Fruit fly (Drosophila melanogaster) whole organism, embryonic: ENCODE results near the gene Bub1.

ENCODE experiments used
- Aef1 ChIP-seq: fragments of 200-800 bp; sonication (Bioruptor generic); IDR thresholded peaks from 3 replicates; pipeline ENCODE4 v1.3.6; 2022; ENCODE audit warnings: missing biosample characterization, missing genetic modification characterization
- Awh ChIP-seq: fragments of 200-800 bp; sonication (Bioruptor generic); IDR thresholded peaks from 2 replicates; pipeline ENCODE4, ENCODE4 v1.3.6; 2022; ENCODE audit warnings: missing biosample characterization, missing genetic modification characterization
- CG10209 ChIP-seq: fragments of 200-800 bp; sonication (Bioruptor generic); optimal IDR thresholded peaks from 3 replicates; lab custom pipeline; 2017; ENCODE audit warnings: missing biosample characterization, mild to moderate bottlenecking, missing genetic modification characterization, missing genetic modification reagents
- CG10462 ChIP-seq: fragments of 200-800 bp; sonication (Bioruptor generic); optimal IDR thresholded peaks from 2 replicates; lab custom pipeline; 2016; ENCODE audit warnings: missing biosample characterization, missing genetic modification characterization
- CG11093 ChIP-seq: fragments of 200-800 bp; sonication (Bioruptor generic); IDR thresholded peaks from 3 replicates; pipeline ENCODE4 v1.3.6; 2022; ENCODE audit warnings: missing biosample characterization, missing genetic modification characterization
- CG11398 ChIP-seq: fragments of 200-800 bp; sonication (Bioruptor generic); optimal IDR thresholded peaks from 2 replicates; lab custom pipeline; 2016; ENCODE audit warnings: missing biosample characterization, missing genetic modification characterization
- CG11723 ChIP-seq: fragments of 200-800 bp; sonication (Bioruptor generic); optimal IDR thresholded peaks from 2 replicates; lab custom pipeline; 2017; ENCODE audit warnings: missing biosample characterization, mild to moderate bottlenecking, missing genetic modification characterization
- CG12236 ChIP-seq: fragments of 200-800 bp; sonication (Bioruptor generic); optimal IDR thresholded peaks from 2 replicates; lab custom pipeline; 2016; ENCODE audit warnings: missing biosample characterization, missing genetic modification characterization
- CG12659 ChIP-seq: fragments of 200-800 bp; sonication (Bioruptor generic); optimal IDR thresholded peaks from 3 replicates; lab custom pipeline; 2017; ENCODE audit warnings: mild to moderate bottlenecking, missing biosample characterization, missing genetic modification reagents, missing genetic modification characterization
- CG13624 ChIP-seq: fragments of 200-800 bp; sonication (Bioruptor generic); optimal IDR thresholded peaks from 2 replicates; lab custom pipeline; 2016; ENCODE audit warnings: missing biosample characterization, missing genetic modification characterization
- CG14710 ChIP-seq: fragments of 200-800 bp; sonication (Bioruptor generic); optimal IDR thresholded peaks from 3 replicates; lab custom pipeline; 2019; ENCODE audit warnings: missing biosample characterization, mild to moderate bottlenecking, missing genetic modification characterization, moderate library complexity
- CG15011 ChIP-seq: fragments of 200-800 bp; sonication (Bioruptor generic); optimal IDR thresholded peaks from 3 replicates; lab custom pipeline; 2018; ENCODE audit warnings: missing biosample characterization, mild to moderate bottlenecking, missing genetic modification characterization
- CG15601 ChIP-seq: fragments of 200-800 bp; sonication (Bioruptor generic); optimal IDR thresholded peaks from 3 replicates; lab custom pipeline; 2019; ENCODE audit warnings: missing biosample characterization, mild to moderate bottlenecking, missing genetic modification characterization, moderate library complexity
- CG16863 ChIP-seq: fragments of 200-800 bp; sonication (Bioruptor generic); optimal IDR thresholded peaks from 3 replicates; lab custom pipeline; 2016; ENCODE audit warnings: missing biosample characterization, missing genetic modification characterization
- CG17568 ChIP-seq: fragments of 200-800 bp; sonication (Bioruptor generic); optimal IDR thresholded peaks from 2 replicates; lab custom pipeline; 2018; ENCODE audit warnings: missing biosample characterization, mild to moderate bottlenecking, missing genetic modification characterization, moderate library complexity
- CG31441 ChIP-seq: fragments of 200-800 bp; sonication (Bioruptor generic); IDR thresholded peaks from 2 replicates; pipeline ENCODE4 v1.3.6; 2022; ENCODE audit warnings: missing biosample characterization, missing genetic modification characterization
- CG4282 ChIP-seq: fragments of 200-800 bp; sonication (Bioruptor generic); optimal IDR thresholded peaks from 2 replicates; lab custom pipeline; 2016; ENCODE audit warnings: missing biosample characterization, missing genetic modification characterization
- CG6272 ChIP-seq: fragments of 200-800 bp; sonication (Bioruptor generic); IDR thresholded peaks from 2 replicates; pipeline ENCODE4 v1.3.6; 2022; ENCODE audit warnings: missing biosample characterization, missing genetic modification characterization
- CG8290 ChIP-seq, 3 experiments: fragments of 200-800 bp; sonication (Bioruptor generic); optimal IDR thresholded peaks; 2 replicates each; lab custom pipeline; 2016 to 2019; ENCODE audit warnings: missing biosample characterization in 3 of 3, missing genetic modification characterization in 3 of 3, mild to moderate bottlenecking in 2 of 3, moderate library complexity in 1 of 3
- CoRest ChIP-seq: fragments of 200-800 bp; sonication (Bioruptor generic); optimal IDR thresholded peaks from 3 replicates; lab custom pipeline; 2018; ENCODE audit warnings: missing biosample characterization, mild to moderate bottlenecking, missing genetic modification characterization, moderate library complexity
- Dip2 ChIP-seq: fragments of 200-800 bp; sonication (Bioruptor generic); IDR thresholded peaks from 2 replicates; pipeline ENCODE4 v1.3.6; 2022; ENCODE audit warnings: missing biosample characterization, missing genetic modification characterization
- Doc3 ChIP-seq: fragments of 200-800 bp; sonication (Bioruptor generic); IDR thresholded peaks from 3 replicates; pipeline ENCODE4 v1.3.6; 2022; ENCODE audit warnings: missing biosample characterization, missing genetic modification characterization; ENCODE audit not compliant: partially characterized antibody
- Ets65A ChIP-seq: fragments of 200-800 bp; sonication (Bioruptor generic); peaks from one replicate; lab custom pipeline; 2016; ENCODE audit warnings: missing biosample characterization, missing genetic modification characterization
- Gug ChIP-seq: fragments of 200-800 bp; sonication (Bioruptor generic); IDR thresholded peaks from 4 replicates; pipeline ENCODE4 v1.3.6; 2022; ENCODE audit warnings: missing biosample characterization, missing genetic modification characterization
- H15 ChIP-seq: fragments of 200-800 bp; sonication (Bioruptor generic); IDR thresholded peaks from 3 replicates; pipeline ENCODE4 v1.3.6; 2022; ENCODE audit warnings: missing biosample characterization, missing genetic modification characterization
- HHEX ChIP-seq: fragments of 200-800 bp; sonication (Bioruptor generic); optimal IDR thresholded peaks from 3 replicates; lab custom pipeline; 2017; ENCODE audit warnings: missing biosample characterization, mild to moderate bottlenecking, missing genetic modification characterization, missing genetic modification reagents
- HLH4C ChIP-seq: fragments of 200-800 bp; sonication (Bioruptor generic); IDR thresholded peaks from 3 replicates; pipeline ENCODE4 v1.3.6; 2022; ENCODE audit warnings: missing biosample characterization, missing genetic modification characterization; ENCODE audit not compliant: partially characterized antibody
- HLHmδ ChIP-seq: fragments of 200-800 bp; sonication (Bioruptor generic); optimal IDR thresholded peaks from 2 replicates; lab custom pipeline; 2018; ENCODE audit warnings: missing biosample characterization, mild to moderate bottlenecking, missing genetic modification characterization, moderate library complexity
- HmgD ChIP-seq: fragments of 200-800 bp; sonication (Bioruptor generic); optimal IDR thresholded peaks from 3 replicates; lab custom pipeline; 2016; ENCODE audit warnings: missing biosample characterization, missing genetic modification characterization
- Hr51 ChIP-seq, 2 experiments: fragments of 200-800 bp; sonication (Bioruptor generic); optimal IDR thresholded peaks; 2 replicates in 1 of 2; 3 replicates in 1 of 2; lab custom pipeline; 2016 to 2018; ENCODE audit warnings: missing biosample characterization in 2 of 2, missing genetic modification characterization in 2 of 2, mild to moderate bottlenecking in 1 of 2, moderate library complexity in 1 of 2
- Kr ChIP-seq: fragments of 200-800 bp; sonication (Bioruptor generic); optimal IDR thresholded peaks from 2 replicates; lab custom pipeline; 2017; ENCODE audit warnings: missing biosample characterization, mild to moderate bottlenecking, missing genetic modification characterization
- Mes4 ChIP-seq: fragments of 200-800 bp; sonication (Bioruptor generic); optimal IDR thresholded peaks from 2 replicates; lab custom pipeline; 2016; ENCODE audit warnings: missing biosample characterization, missing genetic modification characterization
- Spps ChIP-seq: fragments of 200-800 bp; sonication (Bioruptor generic); optimal IDR thresholded peaks from 2 replicates; lab custom pipeline; 2018; ENCODE audit warnings: missing biosample characterization, mild to moderate bottlenecking, missing genetic modification characterization
- YL-1 ChIP-seq: fragments of 200-800 bp; sonication (Bioruptor generic); optimal IDR thresholded peaks from 3 replicates; lab custom pipeline; 2017; ENCODE audit warnings: missing biosample characterization, mild to moderate bottlenecking, missing genetic modification characterization
- aop ChIP-seq: fragments of 200-800 bp; sonication (Bioruptor generic); IDR thresholded peaks from 2 replicates; pipeline ENCODE4 v1.3.6; 2022; ENCODE audit warnings: missing biosample characterization, missing genetic modification characterization
- cas ChIP-seq: fragments of 200-800 bp; sonication (Bioruptor generic); IDR thresholded peaks from 2 replicates; pipeline ENCODE4 v1.3.6; 2022; ENCODE audit warnings: missing biosample characterization, missing genetic modification characterization
- cwo ChIP-seq: fragments of 200-800 bp; sonication (Bioruptor generic); optimal IDR thresholded peaks from 3 replicates; lab custom pipeline; 2017; ENCODE audit warnings: missing biosample characterization, missing genetic modification characterization, mild to moderate bottlenecking, moderate library complexity, missing genetic modification reagents
- dmrt11E ChIP-seq: fragments of 200-800 bp; sonication (Bioruptor generic); optimal IDR thresholded peaks from 3 replicates; lab custom pipeline; 2018; ENCODE audit warnings: missing biosample characterization, mild to moderate bottlenecking, missing genetic modification characterization, moderate library complexity
- dpn ChIP-seq, 2 experiments: fragments of 200-800 bp; sonication (Bioruptor generic); optimal IDR thresholded peaks; 3 replicates each; lab custom pipeline; 2016; ENCODE audit warnings: missing biosample characterization in 2 of 2, missing genetic modification characterization in 2 of 2
- esg ChIP-seq: fragments of 200-800 bp; sonication (Bioruptor generic); conservative IDR thresholded peaks from 2 replicates; pipeline ENCODE4 v1.3.6; 2022; ENCODE audit warnings: missing biosample characterization, missing genetic modification characterization
- exex ChIP-seq: fragments of 200-800 bp; sonication (Bioruptor generic); optimal IDR thresholded peaks from 4 replicates; lab custom pipeline; 2018; ENCODE audit warnings: missing biosample characterization, mild to moderate bottlenecking, missing genetic modification characterization, moderate library complexity
- gce ChIP-seq: fragments of 200-800 bp; sonication (Bioruptor generic); IDR thresholded peaks from 3 replicates; pipeline ENCODE4 v1.3.6; 2022; ENCODE audit warnings: missing biosample characterization, missing genetic modification characterization
- gem ChIP-seq: fragments of 200-800 bp; sonication (Bioruptor generic); optimal IDR thresholded peaks from 2 replicates; lab custom pipeline; 2019; ENCODE audit warnings: missing biosample characterization, mild to moderate bottlenecking, missing genetic modification characterization, moderate library complexity
- kni ChIP-seq: fragments of 200-800 bp; sonication (Bioruptor generic); optimal IDR thresholded peaks from 3 replicates; lab custom pipeline; 2017; ENCODE audit warnings: mild to moderate bottlenecking, missing biosample characterization, missing genetic modification reagents, missing genetic modification characterization
- stwl ChIP-seq: fragments of 200-800 bp; sonication (Bioruptor generic); optimal IDR thresholded peaks from 3 replicates; lab custom pipeline; 2018; ENCODE audit warnings: missing biosample characterization, mild to moderate bottlenecking, missing genetic modification characterization, moderate library complexity
- tio ChIP-seq: fragments of 200-800 bp; sonication (Bioruptor generic); optimal IDR thresholded peaks from 2 replicates; lab custom pipeline; 2017; ENCODE audit warnings: missing biosample characterization, missing genetic modification characterization, inconsistent platforms
- toy ChIP-seq: fragments of 200-800 bp; sonication (Bioruptor generic); IDR thresholded peaks from 2 replicates; pipeline ENCODE4 v1.3.6; 2022; ENCODE audit warnings: missing biosample characterization, missing genetic modification characterization
- tx ChIP-seq: fragments of 200-800 bp; sonication (Bioruptor generic); optimal IDR thresholded peaks from 2 replicates; lab custom pipeline; 2016; ENCODE audit warnings: missing biosample characterization, missing genetic modification characterization

The Bub1 gene

dm6 chr2L:5256036-5256846 lies 22.4 kb upstream of the Bub1 start (continued):
- TF ChIP-seq Awh (GFP tag; lab: Robert Waterston, UW) (peak; percentile 53; the same call in 1 of the 2 replicates), CG15011 (GFP tag; lab: Kevin White, UChicago) (peak; percentile 19), YL-1 (GFP tag; lab: Kevin White, UChicago) (peak; percentile 49), CoRest (tag; lab: Kevin White, UChicago) (peak; percentile 15), stwl (tag; lab: Kevin White, UChicago) (peak; percentile 25), dpn (GFP tag; optimal IDR thresholded peaks at IDR 0.05; lab: Kevin White, UChicago) (peak; percentile 15 to 21), aop (0 out of 2 replicates have a peak, but pooled peaks have one; percentile 7), cwo (GFP tag; lab: Kevin White, UChicago) (no peak), HLH4C (no peak), Dip2 (GFP tag; lab: Robert Waterston, UW) (no peak), tx (GFP tag; lab: Kevin White, UChicago) (no peak), CG15601 (tag; lab: Kevin White, UChicago) (peak; percentile 62), Spps (tag; lab: Kevin White, UChicago) (peak; percentile 51), CG10209 (GFP tag; lab: Kevin White, UChicago) (peak; percentile 59), CG12659 (GFP tag; lab: Kevin White, UChicago) (peak; percentile 17), Doc3 (GFP tag; lab: Robert Waterston, UW) (no peak), Aef1 (GFP tag; lab: Robert Waterston, UW) (peak; percentile 48), HmgD (no peak), kni (GFP tag; lab: Kevin White, UChicago) (peak; percentile 86), toy (GFP tag; lab: Robert Waterston, UW) (no peak), CG4282 (GFP tag; lab: Kevin White, UChicago) (no peak), CG10462 (GFP tag; lab: Kevin White, UChicago) (peak; percentile 14), HLHmδ (GFP tag; lab: Kevin White, UChicago) (peak; percentile 92), H15 (GFP tag; lab: Robert Waterston, UW) (0 out of 3 replicates have a peak, but pooled peaks have one; percentile 45), tio (peak; percentile 30), CG6272 (GFP tag; lab: Robert Waterston, UW) (no peak), esg (GFP tag; lab: Robert Waterston, UW) (no peak), CG13624 (no peak), CG11093 (no peak; the same call in 2 of the 3 replicates), Hr51 (GFP tag; optimal IDR thresholded peaks at IDR 0.05; lab: Kevin White, UChicago) (peak; percentile 44 to 49), Ets65A (GFP tag; lab: Kevin White, UChicago) (peak; percentile 74), CG12236 (GFP tag; lab: Kevin White, UChicago) (peak; percentile 30), CG16863 (peak; percentile 39), gce (GFP tag; lab: Robert Waterston, UW) (peak; percentile 68), CG14710 (peak; percentile 65), Mes4 (GFP tag; lab: Kevin White, UChicago) (peak; percentile 57), Gug (GFP tag; lab: Robert Waterston, UW) (peak; percentile 15; the same call in 1 of the 4 replicates), cas (GFP tag; lab: Robert Waterston, UW) (no peak), CG11723 (GFP tag; lab: Kevin White, UChicago) (peak; percentile 45), dmrt11E (peak; percentile 66), CG17568 (GFP tag; lab: Kevin White, UChicago) (peak; percentile 64), CG11398 (GFP tag; lab: Kevin White, UChicago) (peak; percentile 44), CG31441 (GFP tag; lab: Robert Waterston, UW) (peak; percentile 55), gem (peak; percentile 55), HHEX (GFP tag; lab: Kevin White, UChicago) (peak; percentile 65), exex (tag; lab: Kevin White, UChicago) (peak; percentile 65), CG8290 (GFP tag; optimal IDR thresholded peaks at IDR 0.05; lab: Kevin White, UChicago) (peak; percentile 75), CG8290 (tag; optimal IDR thresholded peaks at IDR 0.05; lab: Kevin White, UChicago) (peak; percentile 20 to 74), Kr (GFP tag; lab: Kevin White, UChicago) (peak; percentile 83)
